Fruit fly (Drosophila melanogaster) whole organism, prepupa: ENCODE measurements around the gene aust.

Source experiments
- Blimp-1 ChIP-seq: fragments of 200-800 bp; sonication (Bioruptor generic); optimal IDR thresholded peaks from 3 replicates; lab custom pipeline; 2017; ENCODE audit warnings: missing biosample characterization, missing genetic modification characterization, mild to moderate bottlenecking, moderate library complexity, missing genetic modification reagents
- CG31627 ChIP-seq: fragments of 200-800 bp; sonication (Bioruptor generic); optimal IDR thresholded peaks from 3 replicates; lab custom pipeline; 2016; ENCODE audit warnings: missing biosample characterization, missing genetic modification characterization
- CG6276 ChIP-seq: fragments of 200-800 bp; sonication (Bioruptor generic); optimal IDR thresholded peaks from 2 replicates; lab custom pipeline; 2017; ENCODE audit warnings: missing biosample characterization, mild to moderate bottlenecking, missing genetic modification characterization
- CG8319 ChIP-seq: fragments of 200-800 bp; sonication (Bioruptor generic); optimal IDR thresholded peaks from 3 replicates; lab custom pipeline; 2016; ENCODE audit warnings: missing biosample characterization, missing genetic modification characterization
- CG9139 ChIP-seq: fragments of 200-800 bp; sonication (Bioruptor generic); optimal IDR thresholded peaks from 3 replicates; lab custom pipeline; 2017; ENCODE audit warnings: missing biosample characterization, mild to moderate bottlenecking, missing genetic modification characterization
- Eip93F ChIP-seq: fragments of 200-800 bp; sonication (Bioruptor generic); optimal IDR thresholded peaks from 2 replicates; lab custom pipeline; 2016; ENCODE audit warnings: missing biosample characterization, mild to moderate bottlenecking, missing genetic modification characterization
- Ets21C ChIP-seq: fragments of 200-800 bp; sonication (Bioruptor generic); optimal IDR thresholded peaks from 3 replicates; lab custom pipeline; 2016; ENCODE audit warnings: missing biosample characterization, missing genetic modification characterization
- Lpt ChIP-seq: fragments of 200-800 bp; sonication (Bioruptor generic); optimal IDR thresholded peaks from 3 replicates; lab custom pipeline; 2016; ENCODE audit warnings: missing biosample characterization, missing genetic modification characterization
- Sox102F ChIP-seq: fragments of 200-800 bp; sonication (Bioruptor generic); optimal IDR thresholded peaks from 2 replicates; lab custom pipeline; 2016; ENCODE audit warnings: missing biosample characterization, mild to moderate bottlenecking, missing genetic modification characterization
- dsx ChIP-seq: fragments of 200-800 bp; optimal IDR thresholded peaks from 3 replicates; lab custom pipeline; 2019; ENCODE audit warnings: missing biosample characterization, mild to moderate bottlenecking, missing genetic modification characterization, moderate library complexity; ENCODE audit not compliant: poor library complexity, severe bottlenecking
- esn ChIP-seq: fragments of 200-800 bp; sonication (Bioruptor generic); optimal IDR thresholded peaks from 2 replicates; lab custom pipeline; 2016; ENCODE audit warnings: missing biosample characterization, mild to moderate bottlenecking, missing genetic modification characterization, moderate library complexity
- net ChIP-seq: fragments of 200-800 bp; sonication (Bioruptor generic); optimal IDR thresholded peaks from 3 replicates; lab custom pipeline; 2016; ENCODE audit warnings: missing biosample characterization, missing genetic modification characterization
- svp ChIP-seq: fragments of 200-800 bp; sonication (Bioruptor generic); peaks from one replicate; lab custom pipeline; 2016; ENCODE audit warnings: missing biosample characterization, missing genetic modification characterization

DNA sequence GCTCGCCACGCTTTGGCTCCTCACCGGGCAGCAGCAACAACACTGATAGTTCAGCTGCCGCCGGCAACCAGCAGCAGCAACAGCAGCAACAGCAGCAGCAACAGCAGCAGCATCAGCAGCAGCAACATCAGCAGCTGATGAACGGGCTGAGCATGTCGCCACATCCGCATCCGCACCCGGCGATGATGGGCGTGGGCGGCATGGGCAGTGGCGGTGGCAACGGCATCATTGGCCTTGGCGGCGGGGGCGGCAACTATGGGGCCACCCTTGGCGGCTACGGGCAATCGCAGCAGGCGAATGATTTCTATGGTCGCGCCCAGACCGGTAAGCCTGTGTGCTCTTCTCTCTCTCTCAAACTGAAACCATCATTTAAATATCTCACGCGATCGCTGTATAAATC is 6.6 kb downstream of the aust start:
- TF ChIP-seq CG9139 (GFP tag; lab: Kevin White, UChicago) (no peak), svp (no peak), esn (GFP tag; lab: Kevin White, UChicago) (no peak), CG8319 (no peak), dsx (GFP tag; lab: Kevin White, UChicago) (no peak), CG6276 (no peak), Blimp-1 (GFP tag; lab: Kevin White, UChicago) (no peak), net (GFP tag; lab: Kevin White, UChicago) (no peak), Lpt (GFP tag; lab: Kevin White, UChicago) (no peak), Ets21C (GFP tag; lab: Kevin White, UChicago) (no peak), CG31627 (GFP tag; lab: Kevin White, UChicago) (no peak), Sox102F (GFP tag; lab: Kevin White, UChicago) (no peak), Eip93F (GFP tag; lab: Kevin White, UChicago) (no peak)
